Worm (Caenorhabditis elegans): ENCODE data around the gene hda-5.

The hda-5 gene

DNA sequence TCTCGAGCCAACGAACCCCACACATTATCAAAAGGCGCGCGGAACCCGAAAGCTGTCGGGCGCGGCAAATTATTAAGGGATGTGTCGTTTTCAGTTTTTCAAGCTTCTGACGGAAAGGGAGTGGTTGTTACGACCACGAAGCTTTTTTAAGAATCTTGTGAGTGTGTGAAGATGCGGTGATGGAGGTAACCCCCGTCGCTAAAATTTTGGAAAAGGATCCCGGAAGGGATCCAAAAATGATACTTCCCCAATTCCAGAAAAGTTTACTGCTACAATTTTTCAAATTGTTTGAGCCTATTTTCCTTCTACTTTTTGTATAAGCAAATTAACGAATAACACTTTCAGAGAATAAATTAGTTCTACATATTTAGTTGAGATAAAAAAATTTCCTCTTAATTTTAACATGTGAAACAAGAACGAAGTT is 42.1 kb upstream of the hda-5 start (continued):
- no peak for TF ChIP-seq pbrm-1 (GFP tag; IDR thresholded peaks at IDR 0.05)
- no peak for TF ChIP-seq madf-3 (GFP tag; IDR thresholded peaks at IDR 0.05)
- TF ChIP-seq F23B12.7 (tag; optimal IDR thresholded peaks at IDR 0.05; ENCODE audit: insufficient read depth), result no peak
- TF ChIP-seq D2030.7 (GFP tag; IDR thresholded peaks at IDR 0.05), result 0 out of 2 replicates have a peak, but pooled peaks have one; percentile 11
- TF ChIP-seq F33H1.4 (GFP tag; IDR thresholded peaks at IDR 0.05), result no peak
- TF ChIP-seq attf-5 (GFP tag; optimal IDR thresholded peaks at IDR 0.05), result peak; percentile 65
- TF ChIP-seq ekl-4 (GFP tag; IDR thresholded peaks at IDR 0.05), result 0 out of 2 replicates have a peak, but pooled peaks have one; percentile 38
- peak; percentile 45; the same call in 1 of the 2 replicates for TF ChIP-seq zfh-2 (GFP tag; conservative IDR thresholded peaks at IDR 0.05)
- TF ChIP-seq F55B11.4 (tag; optimal IDR thresholded peaks at IDR 0.05; ENCODE audit: borderline replicate concordance, insufficient read depth), result no peak
- TF ChIP-seq akir-1 (GFP tag; optimal IDR thresholded peaks at IDR 0.05), result no peak
- TF ChIP-seq sdz-38 (tag; optimal IDR thresholded peaks at IDR 0.05), result no peak
- TF ChIP-seq lin-35 (GFP tag; optimal IDR thresholded peaks at IDR 0.05), result peak in 1 of 3 experiments; percentile 7
- TF ChIP-seq rec-8 (tag; optimal IDR thresholded peaks at IDR 0.05), result no peak
- TF ChIP-seq rpc-1 (optimal IDR thresholded peaks at IDR 0.05), result no peak
- no peak for TF ChIP-seq rpc-1 (tag; optimal IDR thresholded peaks at IDR 0.05)
- no peak for TF ChIP-seq ceh-79 (tag; optimal IDR thresholded peaks at IDR 0.05)
- TF ChIP-seq tbp1 (GFP tag; optimal IDR thresholded peaks at IDR 0.05), result peak; percentile 59
- TF ChIP-seq ZK185.1 (tag; optimal IDR thresholded peaks at IDR 0.05; ENCODE audit: poor library complexity, severe bottlenecking), result peak; percentile 12
- TF ChIP-seq egl-44 (GFP tag; IDR thresholded peaks at IDR 0.05), result peak; percentile 33; the same call in 1 of the 2 replicates
- 0 out of 2 replicates have a peak, but pooled peaks have one; percentile 55 for TF ChIP-seq ceh-100 (GFP tag; IDR thresholded peaks at IDR 0.05)
- peak; percentile 73; the same call in 1 of the 2 replicates for TF ChIP-seq ceh-40 (GFP tag; IDR thresholded peaks at IDR 0.05)
- no peak for TF ChIP-seq egrh-3 (GFP tag; IDR thresholded peaks at IDR 0.05)
- TF ChIP-seq snpc-4 (GFP tag; optimal IDR thresholded peaks at IDR 0.05), result peak; percentile 78
- peak; percentile 72 to 92 (median 90) for TF ChIP-seq snpc-4 (tag; optimal IDR thresholded peaks at IDR 0.05)
- no peak for TF ChIP-seq aptf-2 (GFP tag; conservative IDR thresholded peaks at IDR 0.05)
- no peak for TF ChIP-seq Y79H2A.3 (GFP tag; conservative IDR thresholded peaks at IDR 0.05)
- 0 out of 2 replicates have a peak, but pooled peaks have one; percentile 74 for TF ChIP-seq Y53G8AR.9 (GFP tag; conservative IDR thresholded peaks at IDR 0.05)
- peak; percentile 47 for TF ChIP-seq mxl-1 (tag; optimal IDR thresholded peaks at IDR 0.05)
- peak; percentile 3 for TF ChIP-seq T07F8.4 (tag; optimal IDR thresholded peaks at IDR 0.05)
- peak; percentile 24 for TF ChIP-seq ztf-22 (GFP tag; optimal IDR thresholded peaks at IDR 0.05)
- TF ChIP-seq nhr-120 (GFP tag; IDR thresholded peaks at IDR 0.05), result no peak
- no peak for TF ChIP-seq ccch-3 (GFP tag; optimal IDR thresholded peaks at IDR 0.05)
- TF ChIP-seq lin-26 (GFP tag; IDR thresholded peaks at IDR 0.05), result peak; percentile 79
- TF ChIP-seq tbx-9 (tag; optimal IDR thresholded peaks at IDR 0.05; ENCODE audit: borderline replicate concordance), result no peak
- peak; percentile 24 for TF ChIP-seq nhr-90 (tag; optimal IDR thresholded peaks at IDR 0.05)
- 0 out of 2 replicates have a peak, but pooled peaks have one; percentile 9 for TF ChIP-seq cebp-1 (GFP tag; IDR thresholded peaks at IDR 0.05)
- TF ChIP-seq cebp-1 (tag; optimal IDR thresholded peaks at IDR 0.05), result peak; percentile 42
- no peak for TF ChIP-seq F52B5.7 (tag; optimal IDR thresholded peaks at IDR 0.05)
- no peak for TF ChIP-seq B0019.2 (GFP tag; conservative IDR thresholded peaks at IDR 0.05)
- TF ChIP-seq bed-2 (GFP tag; IDR thresholded peaks at IDR 0.05), result no peak
- no peak for TF ChIP-seq C17E4.6 (GFP tag; IDR thresholded peaks at IDR 0.05)
- TF ChIP-seq ceh-58 (GFP tag; IDR thresholded peaks at IDR 0.05), result no peak
- TF ChIP-seq hmg-20 (GFP tag; IDR thresholded peaks at IDR 0.05), result no peak
- TF ChIP-seq athp-1 (tag; optimal IDR thresholded peaks at IDR 0.05), result peak; percentile 33
- no peak for TF ChIP-seq let-526 (GFP tag; IDR thresholded peaks at IDR 0.05)
- TF ChIP-seq madf-10 (tag; optimal IDR thresholded peaks at IDR 0.05), result peak; percentile 23
- TF ChIP-seq cebp-2 (GFP tag; IDR thresholded peaks at IDR 0.05), result no peak
- TF ChIP-seq fkh-3 (tag; optimal IDR thresholded peaks at IDR 0.05), result no peak
- no peak for TF ChIP-seq F39B2.1 (GFP tag; IDR thresholded peaks at IDR 0.05)
